Fruit fly (Drosophila melanogaster) whole organism, wandering third instar larva: ENCODE results near the gene CG3062.

Source experiments
- N ChIP-seq: fragments of >200 bp; optimal IDR thresholded peaks from 2 replicates; lab custom pipeline; 2018; ENCODE audit warnings: missing biosample characterization, missing external identifiers, missing genetic modification characterization
- Rel ChIP-seq, 2 experiments: fragments of 200-800 bp; sonication (Bioruptor generic) in 1 of 2; optimal IDR thresholded peaks; 2 replicates in 1 of 2; 3 replicates in 1 of 2; lab custom pipeline; 2016 to 2019; ENCODE audit warnings: mild to moderate bottlenecking in 2 of 2, missing biosample characterization in 2 of 2, missing genetic modification characterization in 2 of 2, moderate library complexity in 1 of 2
- dmrt93B ChIP-seq: fragments of 200-800 bp; sonication (Bioruptor generic); optimal IDR thresholded peaks from 2 replicates; lab custom pipeline; 2018; ENCODE audit warnings: missing biosample characterization, mild to moderate bottlenecking, missing genetic modification characterization
- jim ChIP-seq: fragments of 175-275, 200-325 bp; sonication (Bioruptor generic); optimal IDR thresholded peaks from 2 replicates; lab custom pipeline; 2016; ENCODE audit warnings: missing biosample characterization, mild to moderate bottlenecking, missing genetic modification characterization
- psq ChIP-seq: fragments of 200-800 bp; sonication (Bioruptor generic); optimal IDR thresholded peaks from 3 replicates; lab custom pipeline; 2017; ENCODE audit warnings: missing biosample characterization, mild to moderate bottlenecking, missing genetic modification characterization, moderate library complexity
- tai ChIP-seq: sonication (Bioruptor generic); optimal IDR thresholded peaks from 2 replicates; lab custom pipeline; 2016; ENCODE audit warnings: missing biosample characterization, missing genetic modification characterization

CG3062 gene

DNA sequence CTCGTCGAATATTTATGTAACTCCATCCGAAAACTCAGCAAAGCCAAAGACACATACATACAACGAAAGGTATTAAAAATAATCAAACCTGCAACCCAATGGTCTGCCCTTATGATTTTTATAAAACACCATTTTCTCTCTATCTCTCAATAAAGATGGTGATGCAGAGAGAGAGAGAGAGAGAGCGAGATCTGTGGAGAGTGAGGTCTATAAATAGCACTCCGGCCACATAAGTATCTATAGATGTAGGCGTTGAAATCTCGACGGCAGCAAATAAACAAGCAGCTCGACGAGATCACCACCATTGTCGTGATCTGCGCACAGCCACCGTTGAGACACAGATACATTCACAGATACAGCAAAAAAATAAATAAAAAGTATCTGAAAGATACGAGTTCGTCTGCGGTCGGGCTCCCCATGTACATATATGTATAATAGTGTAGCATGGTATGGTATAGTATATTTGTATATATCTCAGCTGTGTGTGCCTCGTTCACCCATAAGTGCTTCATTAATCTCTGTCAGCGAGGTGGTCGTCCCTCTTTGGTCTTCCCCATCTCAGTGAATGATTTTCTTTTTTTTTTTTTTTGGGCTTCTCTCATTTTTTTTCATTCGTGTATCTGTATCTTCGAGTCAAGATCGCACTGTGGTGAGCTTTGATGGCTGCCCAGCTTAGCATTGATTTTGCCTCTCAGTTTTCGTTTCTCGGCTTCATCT lies 48.0 kb downstream of the CG3062 start:
- TF ChIP-seq jim (GFP tag; lab: Kevin White, UChicago) (no peak), psq (GFP tag; lab: Kevin White, UChicago) (peak; percentile 12), dmrt93B (no peak)

DNA sequence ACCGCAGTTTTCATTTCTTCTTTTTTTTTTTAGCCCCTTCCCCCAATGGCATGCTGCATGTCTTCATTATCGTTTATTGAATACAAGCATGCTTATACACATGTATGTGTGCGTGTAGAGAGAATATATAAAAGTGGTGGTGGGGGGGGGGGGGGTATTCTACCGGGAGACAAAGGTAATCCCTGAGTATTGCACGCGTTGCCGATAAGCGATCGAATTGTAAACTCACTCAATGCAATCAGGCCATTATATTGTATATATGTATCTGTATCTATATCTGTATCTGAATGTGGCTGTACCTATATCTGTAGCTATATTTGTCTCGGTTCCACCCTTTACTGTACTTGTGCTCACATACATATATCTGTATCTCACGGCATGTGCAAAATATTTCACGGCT lies 52.4 kb downstream of the CG3062 start:
- TF ChIP-seq tai (GFP tag; lab: Kevin White, UChicago) (no peak), Rel (GFP tag; optimal IDR thresholded peaks at IDR 0.05; lab: Kevin White, UChicago) (no peak), Rel (tag; optimal IDR thresholded peaks at IDR 0.05; lab: Kevin White, UChicago) (peak; percentile 53), N (no peak)
